Worm (Caenorhabditis elegans): Measurements from ENCODE around the gene F19G12.8.
"Not testable (repeated sequence)": the region's sequence is repeated elsewhere in the genome, so short reads cannot be mapped to it uniquely, and the experiment has no call there.

Gene F19G12.8

DNA sequence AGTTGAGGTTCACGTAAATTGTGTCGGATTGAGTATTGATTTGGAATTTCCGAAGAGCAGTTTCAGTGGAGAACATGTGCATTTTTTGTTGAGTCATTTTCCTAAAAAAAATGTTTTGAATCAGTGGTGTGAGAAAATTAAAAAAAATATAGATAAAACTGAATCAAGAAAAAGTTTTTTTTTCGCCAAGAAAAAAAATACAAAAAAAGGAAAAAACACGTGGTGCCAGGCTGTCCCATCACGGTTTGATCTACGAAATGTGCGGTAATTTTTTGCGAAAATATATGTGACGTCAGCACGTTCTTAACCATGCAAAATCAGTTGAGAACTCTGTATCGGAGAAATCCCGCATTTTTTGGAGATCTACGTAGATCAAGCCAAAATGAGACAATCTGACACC is 23.2 kb upstream of the F19G12.8 start, which contains the start of gene F56C3.9:
F56C3.9 (minus strand) TSS at position 101 of the 400 bp plus-strand sequence.
- TF ChIP-seq ceh-83 (GFP tag; optimal IDR thresholded peaks at IDR 0.05) (no peak), flh-1 (GFP tag; optimal IDR thresholded peaks at IDR 0.05) (no peak), nhr-76 (tag; optimal IDR thresholded peaks at IDR 0.05) (no peak), bed-3 (GFP tag; optimal IDR thresholded peaks at IDR 0.05) (no peak), nhr-2 (tag; optimal IDR thresholded peaks at IDR 0.05) (no peak), sem-2 (GFP tag; optimal IDR thresholded peaks at IDR 0.05) (no peak), blmp-1 (tag; optimal IDR thresholded peaks at IDR 0.05) (no peak), unc-39 (tag; optimal IDR thresholded peaks at IDR 0.05) (no peak), mep-1 (tag; optimal IDR thresholded peaks at IDR 0.05) (no peak), lin-13 (tag; optimal IDR thresholded peaks at IDR 0.05) (no peak), elt-1 (tag; optimal IDR thresholded peaks at IDR 0.05; ENCODE audit: borderline replicate concordance, insufficient read depth) (no peak)

DNA sequence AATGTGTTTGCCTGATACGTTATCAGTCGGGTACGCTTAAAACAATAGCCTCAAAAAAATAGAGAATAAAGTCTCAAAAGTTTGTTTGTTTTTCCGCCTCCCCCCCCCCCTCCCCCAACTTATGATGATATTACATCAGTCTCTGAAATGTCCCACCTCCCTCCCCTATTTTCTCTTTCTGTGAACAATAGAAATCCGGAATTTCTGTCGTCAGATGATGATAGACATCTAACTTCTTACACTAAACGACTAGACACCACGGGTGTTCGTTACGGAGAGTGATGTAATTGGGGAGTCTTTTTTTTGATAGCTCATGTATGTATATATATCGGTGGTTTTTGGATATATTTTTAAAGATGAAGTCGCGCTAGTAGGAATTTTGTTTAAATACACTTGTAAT is 22.7 kb upstream of the F19G12.8 start:
- TF ChIP-seq ceh-43 (GFP tag; optimal IDR thresholded peaks at IDR 0.05) (no peak), drap-1 (GFP tag; optimal IDR thresholded peaks at IDR 0.05) (no peak)

DNA sequence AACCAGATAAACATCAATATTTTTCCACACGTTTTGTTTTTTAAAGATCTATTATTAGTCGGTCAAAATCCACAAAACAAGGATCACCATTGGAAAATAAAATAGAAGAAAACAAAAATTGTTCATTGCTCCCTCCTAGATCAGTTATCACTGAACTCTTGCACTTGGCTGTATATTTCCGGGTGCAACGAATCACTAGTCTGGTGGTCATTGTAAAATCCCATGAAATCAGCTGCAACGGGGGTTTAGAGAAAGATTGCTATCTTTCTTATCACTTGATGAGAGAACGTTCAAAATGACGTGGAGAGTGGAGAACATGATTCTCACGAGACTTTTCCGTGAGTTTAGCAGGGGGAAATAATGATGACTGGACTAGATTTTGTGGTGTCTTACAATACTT is 21.3 kb upstream of the F19G12.8 start:
- no peak for TF ChIP-seq bed-3 (GFP tag; optimal IDR thresholded peaks at IDR 0.05)
- TF ChIP-seq lsy-2 (tag; optimal IDR thresholded peaks at IDR 0.05), result no peak
- no peak for TF ChIP-seq ham-2 (GFP tag; optimal IDR thresholded peaks at IDR 0.05)
- TF ChIP-seq ceh-83 (GFP tag; optimal IDR thresholded peaks at IDR 0.05), result no peak
- no peak for TF ChIP-seq unc-120 (tag; optimal IDR thresholded peaks at IDR 0.05; ENCODE audit: poor library complexity, severe bottlenecking)
- TF ChIP-seq zip-8 (tag; optimal IDR thresholded peaks at IDR 0.05), result no peak

DNA sequence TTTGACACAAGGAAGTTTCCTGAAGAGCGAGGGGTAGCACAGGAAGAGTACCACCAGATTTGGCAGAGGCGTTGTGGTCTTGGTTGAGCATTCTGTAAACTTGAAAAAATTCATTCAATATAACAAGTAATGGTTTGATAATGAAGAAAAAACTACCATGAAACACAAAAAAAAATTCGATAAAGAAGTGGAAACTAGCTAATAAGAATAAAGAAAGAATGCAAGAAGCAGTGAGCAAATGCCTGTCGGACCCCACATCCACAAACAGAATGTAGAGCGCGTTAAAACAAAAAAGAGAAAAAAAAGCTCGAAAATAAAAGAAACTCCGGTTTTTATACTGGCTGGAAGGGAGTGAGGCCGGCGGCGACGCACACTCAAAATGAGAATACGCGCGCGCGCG is 19.6 kb upstream of the F19G12.8 start, which contains the start of gene H39E20.1:
H39E20.1 (minus strand) TSS at position 101 of the 400 bp plus-strand sequence.
- TF ChIP-seq nhr-2 (tag; optimal IDR thresholded peaks at IDR 0.05) (no peak), mab-5 (tag; optimal IDR thresholded peaks at IDR 0.05) (no peak), unc-62 (GFP tag; optimal IDR thresholded peaks at IDR 0.05) (no peak), ceh-43 (GFP tag; optimal IDR thresholded peaks at IDR 0.05) (no peak), sem-2 (GFP tag; optimal IDR thresholded peaks at IDR 0.05) (no peak), lsy-2 (tag; optimal IDR thresholded peaks at IDR 0.05) (no peak), lin-13 (tag; optimal IDR thresholded peaks at IDR 0.05) (no peak)

DNA sequence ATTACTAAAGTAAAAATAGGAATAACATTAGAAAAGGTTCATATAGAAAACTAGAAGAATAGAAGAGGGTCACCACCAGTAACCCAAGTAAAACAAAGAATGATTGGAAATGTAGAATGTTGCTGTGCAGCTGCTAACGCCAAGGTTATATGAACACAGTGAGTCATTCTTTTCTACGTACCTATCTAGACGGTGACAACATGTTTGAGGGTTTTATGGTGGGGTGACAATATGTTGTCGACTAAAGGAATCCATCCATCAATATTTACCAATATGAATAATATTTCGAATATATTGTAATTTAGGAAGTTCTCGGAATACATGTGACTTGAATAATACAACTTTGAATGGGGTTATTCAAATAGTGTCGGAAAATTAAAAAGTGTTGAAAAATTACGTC is 15.9 kb upstream of the F19G12.8 start, which contains the start of gene ZK402.5:
ZK402.5 (minus strand) TSS at position 101 of the 400 bp plus-strand sequence.
- no peak for TF ChIP-seq hlh-1 (tag; optimal IDR thresholded peaks at IDR 0.05)
- TF ChIP-seq M03D4.4 (tag; optimal IDR thresholded peaks at IDR 0.05), result no peak
- no peak for TF ChIP-seq drap-1 (GFP tag; optimal IDR thresholded peaks at IDR 0.05)
- no peak for TF ChIP-seq lsy-2 (tag; optimal IDR thresholded peaks at IDR 0.05)
- no peak for TF ChIP-seq pha-4 (tag; optimal IDR thresholded peaks at IDR 0.05)
- TF ChIP-seq mab-5 (tag; optimal IDR thresholded peaks at IDR 0.05), result no peak
- TF ChIP-seq zip-8 (tag; optimal IDR thresholded peaks at IDR 0.05), result no peak
- no peak for TF ChIP-seq nhr-28 (tag; optimal IDR thresholded peaks at IDR 0.05)
- no peak for TF ChIP-seq snpc-4 (tag; optimal IDR thresholded peaks at IDR 0.05)

DNA sequence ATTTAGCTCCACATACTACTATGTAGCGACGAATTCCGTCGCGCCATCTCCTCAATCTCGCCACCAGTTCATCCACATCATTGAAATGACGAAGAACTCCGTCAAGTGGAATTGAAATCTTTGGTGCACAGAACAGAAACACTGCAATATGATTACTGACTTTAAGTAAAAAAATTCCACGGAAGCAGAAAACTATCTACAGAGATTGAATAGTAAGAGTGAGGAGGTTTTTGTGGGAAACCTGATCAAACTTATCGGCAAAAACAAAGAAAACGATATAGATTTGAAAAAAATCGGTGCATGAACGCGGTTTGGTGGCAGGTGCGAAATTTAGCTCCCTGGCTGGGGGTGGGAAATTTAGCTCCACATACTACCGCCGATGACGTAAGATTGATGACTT is 13.7 kb upstream of the F19G12.8 start, which contains the start of gene ZK402.2:
ZK402.2 (plus strand) TSS at position 301 of the 400 bp plus-strand sequence.
- TF ChIP-seq mls-2 (tag; optimal IDR thresholded peaks at IDR 0.05); flh-1 (GFP tag; optimal IDR thresholded peaks at IDR 0.05); sptf-1 (tag; optimal IDR thresholded peaks at IDR 0.05): not testable (repeated sequence)

DNA sequence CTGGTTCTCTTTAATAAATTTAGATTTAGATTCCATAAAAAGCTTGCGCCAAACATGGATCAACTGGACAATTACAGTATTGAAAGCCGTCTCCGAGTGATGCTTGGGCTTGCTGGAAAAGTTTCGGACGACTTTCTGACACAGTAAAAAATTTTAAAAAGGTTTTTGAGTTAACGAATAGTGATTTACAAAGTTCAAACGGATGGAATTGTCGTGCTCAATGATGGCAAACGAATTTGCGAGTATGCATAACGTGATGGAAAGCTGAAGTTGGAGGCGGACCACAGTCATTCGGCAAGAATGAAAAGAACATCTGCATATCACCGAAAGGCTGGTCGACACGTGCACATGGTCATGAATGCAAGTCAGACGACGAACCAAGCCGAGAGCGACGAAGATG is 13.1 kb upstream of the F19G12.8 start, which contains the start of gene ZK402.1:
ZK402.1 (plus strand) TSS at position 301 of the 400 bp plus-strand sequence.
- not testable (repeated sequence) for TF ChIP-seq pha-4 (tag; optimal IDR thresholded peaks at IDR 0.05); mep-1 (tag; optimal IDR thresholded peaks at IDR 0.05); elt-1 (tag; optimal IDR thresholded peaks at IDR 0.05; ENCODE audit: borderline replicate concordance, insufficient read depth)

Measured in whole organism, mixed stage, embryonic.